Worm (Caenorhabditis elegans) whole organism, mixed stage, embryonic: Measurements from ENCODE around the gene rpn-6.2.

ENCODE experiments used
- drap-1 ChIP-seq: fragments of 200-800 bp; sonication (Bioruptor generic); optimal IDR thresholded peaks from 3 replicates; lab custom pipeline; 2018; ENCODE audit warnings: mild to moderate bottlenecking, missing genetic modification characterization, missing compliant biosample characterization
- elt-3 ChIP-seq: fragments of 150-350 bp; optimal IDR thresholded peaks from 2 replicates; lab custom pipeline; 2014; ENCODE audit warnings: missing biosample characterization, missing genetic modification characterization
- lin-13 ChIP-seq: fragments of 150-350 bp; optimal IDR thresholded peaks from 2 replicates; lab custom pipeline; 2014; ENCODE audit warnings: missing biosample characterization, missing genetic modification characterization
- lsy-2 ChIP-seq: fragments of 150-350 bp; optimal IDR thresholded peaks from 2 replicates; lab custom pipeline; 2014; ENCODE audit warnings: missing biosample characterization, missing genetic modification characterization
- mab-5 ChIP-seq: fragments of 150-350 bp; optimal IDR thresholded peaks from 2 replicates; lab custom pipeline; 2014; ENCODE audit warnings: missing biosample characterization, missing genetic modification characterization
- mep-1 ChIP-seq: fragments of 150-350 bp; optimal IDR thresholded peaks from 2 replicates; lab custom pipeline; 2017; ENCODE audit warnings: missing biosample characterization, missing genetic modification reagents, missing genetic modification characterization, inconsistent platforms
- nhr-12 ChIP-seq: fragments of 150-350 bp; optimal IDR thresholded peaks from 2 replicates; lab custom pipeline; 2014; ENCODE audit warnings: missing biosample characterization, missing genetic modification characterization
- nhr-28 ChIP-seq: fragments of 150-350 bp; optimal IDR thresholded peaks from 2 replicates; lab custom pipeline; 2014; ENCODE audit warnings: missing biosample characterization, missing genetic modification characterization
- nhr-76 ChIP-seq: sonication (generic microtip); optimal IDR thresholded peaks from 2 replicates; lab custom pipeline; 2017; ENCODE audit warnings: missing biosample characterization, missing genetic modification characterization
- pha-4 ChIP-seq: fragments of 150-350 bp; optimal IDR thresholded peaks from 2 replicates; lab custom pipeline; 2018; ENCODE audit warnings: missing biosample characterization, missing genetic modification reagents, missing genetic modification characterization
- snpc-4 ChIP-seq: fragments of 150-350 bp; optimal IDR thresholded peaks from 2 replicates; lab custom pipeline; 2014; ENCODE audit warnings: missing biosample characterization, missing genetic modification characterization
- unc-39 ChIP-seq: fragments of 150-350 bp; optimal IDR thresholded peaks from 2 replicates; lab custom pipeline; 2014; ENCODE audit warnings: missing biosample characterization, missing genetic modification characterization
- unc-62 ChIP-seq: fragments of 150-350 bp; optimal IDR thresholded peaks from 2 replicates; lab custom pipeline; 2014; ENCODE audit warnings: missing biosample characterization, missing genetic modification reagents, missing genetic modification characterization
- ztf-11 ChIP-seq: fragments of 150-350 bp; optimal IDR thresholded peaks from 2 replicates; lab custom pipeline; 2014; ENCODE audit warnings: missing biosample characterization, missing genetic modification characterization

ce11 chrIII:9035037-9035436 lies 33.2 kb upstream of the rpn-6.2 start:
- no peak for TF ChIP-seq lin-13 (tag; lab: Kevin White, UChicago)
- no peak for TF ChIP-seq nhr-76 (tag; lab: Kevin White, UChicago)
- no peak for TF ChIP-seq elt-3 (tag; lab: Kevin White, UChicago)
- TF ChIP-seq mep-1 (tag; lab: Kevin White, UChicago) = no peak
- TF ChIP-seq mab-5 (tag; lab: Kevin White, UChicago) = no peak
- no peak for TF ChIP-seq unc-62 (GFP tag; lab: Kevin White, UChicago)
- no peak for TF ChIP-seq nhr-12
- TF ChIP-seq lsy-2 = no peak
- TF ChIP-seq ztf-11 (tag; lab: Kevin White, UChicago) = no peak
- TF ChIP-seq pha-4 (tag; lab: Kevin White, UChicago) = no peak
- no peak for TF ChIP-seq nhr-28 (tag; lab: Kevin White, UChicago)
- TF ChIP-seq drap-1 = no peak
- TF ChIP-seq unc-39 (tag; lab: Kevin White, UChicago) = no peak
- TF ChIP-seq snpc-4 = no peak
